Worm (Caenorhabditis elegans) whole organism, L3 larva: Measurements from ENCODE around the gene sec-22.

Experiments used
- ceh-82 ChIP-seq: fragments of 150-350 bp; optimal IDR thresholded peaks from 2 replicates; lab custom pipeline; 2014; ENCODE audit warnings: missing biosample characterization, missing genetic modification characterization
- elt-3 ChIP-seq, 3 experiments: fragments of 150-350 bp in 1 of 3; sonication (generic microtip) in 2 of 3; optimal IDR thresholded peaks; 2 replicates in 2 of 3; 4 replicates in 1 of 3; lab custom pipeline; 2014 to 2017; ENCODE audit warnings: missing biosample characterization in 3 of 3, missing genetic modification characterization in 3 of 3
- tbx-2 ChIP-seq: sonication (generic microtip); optimal IDR thresholded peaks from 2 replicates; lab custom pipeline; 2016; ENCODE audit warnings: mild to moderate bottlenecking, missing genetic modification characterization, missing compliant biosample characterization

- no peak for TF ChIP-seq ceh-82 (tag; lab: Kevin White, UChicago)
- no peak for TF ChIP-seq tbx-2 (tag; lab: Kevin White, UChicago)
- no peak for TF ChIP-seq elt-3 (tag; optimal IDR thresholded peaks at IDR 0.05; lab: Kevin White, UChicago)
These were observed 33.6 kb downstream of the sec-22 start, which contains the start of gene mksr-1 for ce11 chrX:1068986-1069385.
